Worm (Caenorhabditis elegans) whole organism, mixed stage, embryonic: Measurements from ENCODE around the gene srsx-19.

ENCODE experiments used
- elt-1 ChIP-seq: sonication (generic microtip); optimal IDR thresholded peaks from 2 replicates; lab custom pipeline; 2017; ENCODE audit warnings: missing genetic modification characterization, mild to moderate bottlenecking, missing compliant biosample characterization, antibody characterized with exemption, moderate library complexity, borderline replicate concordance; ENCODE audit not compliant: insufficient read depth
- lin-13 ChIP-seq: fragments of 150-350 bp; optimal IDR thresholded peaks from 2 replicates; lab custom pipeline; 2014; ENCODE audit warnings: missing biosample characterization, missing genetic modification characterization
- lsy-2 ChIP-seq: fragments of 150-350 bp; optimal IDR thresholded peaks from 2 replicates; lab custom pipeline; 2014; ENCODE audit warnings: missing biosample characterization, missing genetic modification characterization
- nhr-76 ChIP-seq: sonication (generic microtip); optimal IDR thresholded peaks from 2 replicates; lab custom pipeline; 2017; ENCODE audit warnings: missing biosample characterization, missing genetic modification characterization
- pha-4 ChIP-seq: fragments of 150-350 bp; optimal IDR thresholded peaks from 2 replicates; lab custom pipeline; 2018; ENCODE audit warnings: missing biosample characterization, missing genetic modification reagents, missing genetic modification characterization
- unc-39 ChIP-seq: fragments of 150-350 bp; optimal IDR thresholded peaks from 2 replicates; lab custom pipeline; 2014; ENCODE audit warnings: missing biosample characterization, missing genetic modification characterization
- unc-62 ChIP-seq: fragments of 150-350 bp; optimal IDR thresholded peaks from 2 replicates; lab custom pipeline; 2014; ENCODE audit warnings: missing biosample characterization, missing genetic modification reagents, missing genetic modification characterization
- ztf-11 ChIP-seq: fragments of 150-350 bp; optimal IDR thresholded peaks from 2 replicates; lab custom pipeline; 2014; ENCODE audit warnings: missing biosample characterization, missing genetic modification characterization

DNA sequence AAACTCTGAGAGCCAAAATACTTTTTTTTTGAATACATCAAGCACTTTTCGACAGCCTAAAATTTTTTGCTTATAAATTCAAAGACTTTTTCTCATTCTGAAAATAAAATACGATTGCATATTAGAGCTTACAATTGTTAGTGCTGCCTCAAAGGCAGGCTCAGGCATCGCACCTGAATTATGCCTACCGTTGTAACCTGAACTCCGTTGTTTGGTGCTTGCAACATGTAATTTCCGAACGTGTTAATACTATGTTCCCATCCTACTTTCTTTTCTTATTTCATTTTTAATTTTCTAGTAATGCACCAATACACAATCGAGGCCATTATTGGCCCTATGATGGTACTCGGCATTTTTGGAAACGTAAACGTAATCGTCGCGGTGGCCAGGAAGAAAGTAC is at the start of gene srsx-19:
- TF ChIP-seq pha-4 (tag; lab: Kevin White, UChicago) (no peak), ztf-11 (tag; lab: Kevin White, UChicago) (no peak), unc-39 (no peak), lsy-2 (no peak), nhr-76 (tag; lab: Kevin White, UChicago) (no peak), lin-13 (tag; lab: Kevin White, UChicago) (no peak), elt-1 (tag; lab: Kevin White, UChicago) (no peak), unc-62 (GFP tag; lab: Kevin White, UChicago) (no peak)
